Fruit fly (Drosophila melanogaster) whole organism: ENCODE results near the gene Mct1.

Source experiments
- CG8478 ChIP-seq: fragments of >200 bp; optimal IDR thresholded peaks from 2 replicates; lab custom pipeline; 2018; ENCODE audit warnings: inconsistent platforms
- Dll ChIP-seq: fragments of >200 bp; optimal IDR thresholded peaks from 2 replicates; lab custom pipeline; 2017
- EcR ChIP-seq, 2 experiments: fragments of >200 bp; optimal IDR thresholded peaks; 2 replicates each; lab custom pipeline; 2017; ENCODE audit warnings: missing biosample characterization in 2 of 2, missing genetic modification characterization in 2 of 2, missing genetic modification reagents in 2 of 2
- pan ChIP-seq: fragments of >200 bp; optimal IDR thresholded peaks from 2 replicates; lab custom pipeline; 2017

DNA sequence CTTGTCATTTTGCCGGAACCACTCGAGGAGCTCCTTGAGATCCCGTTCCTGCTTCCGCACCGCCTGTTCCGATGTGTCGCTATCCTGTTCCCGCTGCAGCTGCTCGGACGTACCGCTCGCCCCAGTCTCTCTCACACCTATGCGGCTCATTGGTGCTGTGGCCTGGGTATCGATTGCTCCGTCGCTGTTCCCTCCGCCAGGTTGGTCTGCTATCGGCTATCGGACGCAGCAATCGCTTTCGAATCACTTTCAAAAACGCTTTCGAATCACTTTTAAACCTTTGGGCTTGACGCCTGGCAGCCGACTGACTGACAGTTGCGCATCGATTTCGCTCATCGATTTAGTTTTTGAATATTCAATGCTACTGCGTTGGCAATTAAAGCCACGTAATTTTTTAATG is 62.7 kb downstream of the Mct1 start, which contains the start of gene CG3191:
- TF ChIP-seq pan (lab: Kevin White, UChicago), result no peak
- no peak for TF ChIP-seq CG8478
- no peak for TF ChIP-seq EcR (GFP tag; optimal IDR thresholded peaks at IDR 0.05; lab: Kevin White, UChicago)
- no peak for TF ChIP-seq Dll (lab: Kevin White, UChicago)
